Worm (Caenorhabditis elegans) whole organism, L4 larva: ENCODE measurements around the gene gegf-1.

Source experiments
- T20F7.1 ChIP-seq: fragments of 200-800 bp; sonication (Bioruptor generic); optimal IDR thresholded peaks from 2 replicates; lab custom pipeline; 2018; ENCODE audit warnings: mild to moderate bottlenecking, missing genetic modification characterization, missing compliant biosample characterization
- dmd-9 ChIP-seq: fragments of 200-800 bp; sonication (Bioruptor generic); IDR thresholded peaks from 2 replicates; pipeline ENCODE4 v1.3.6; 2022; ENCODE audit warnings: missing genetic modification reagents, missing genetic modification characterization, missing compliant biosample characterization
- dpl-1 ChIP-seq: fragments of 150-350 bp; optimal IDR thresholded peaks from 2 replicates; lab custom pipeline; 2014; ENCODE audit warnings: missing biosample characterization, missing genetic modification reagents, missing genetic modification characterization
- nhr-28 ChIP-seq: fragments of 150-350 bp; optimal IDR thresholded peaks from 2 replicates; lab custom pipeline; 2014; ENCODE audit warnings: missing biosample characterization, missing genetic modification characterization

- TF ChIP-seq nhr-28 (tag; lab: Kevin White, UChicago) (no peak), dpl-1 (no peak), T20F7.1 (GFP tag; lab: Kevin White, UChicago) (no peak), dmd-9 (GFP tag; lab: Robert Waterston, UW) (no peak)
These were observed 16.7 kb downstream of the gegf-1 start for ce11 chrIV:141022-141421.
